Worm (Caenorhabditis elegans): Measurements from ENCODE around the gene scc-3.

ce11 chrV:12773852-12774251 lies 10.1 kb downstream of the scc-3 start:
- TF ChIP-seq him-1 (tag; optimal IDR thresholded peaks at IDR 0.05): no peak
- no peak for TF ChIP-seq W03F9.2 (tag; optimal IDR thresholded peaks at IDR 0.05)
- no peak for TF ChIP-seq dao-5 (tag; optimal IDR thresholded peaks at IDR 0.05)
